Fruit fly (Drosophila melanogaster) whole organism, embryonic: ENCODE measurements around the gene Pss.

Experiments
- ATbp ChIP-seq: fragments of 200-800 bp; sonication (Bioruptor generic); optimal IDR thresholded peaks from 2 replicates; lab custom pipeline; 2017; ENCODE audit warnings: missing biosample characterization, mild to moderate bottlenecking, missing genetic modification characterization, missing genetic modification reagents
- Adf1 ChIP-seq: fragments of 200-800 bp; sonication (Bioruptor generic); IDR thresholded peaks from 2 replicates; pipeline ENCODE4 v1.3.6; 2022; ENCODE audit warnings: missing biosample characterization, missing genetic modification characterization
- Atf3 ChIP-seq: fragments of 200-800 bp; sonication (Bioruptor generic); optimal IDR thresholded peaks from 3 replicates; lab custom pipeline; 2016; ENCODE audit warnings: missing biosample characterization, missing genetic modification characterization
- Blimp-1 ChIP-seq: fragments of 200-800 bp; sonication (Bioruptor generic); optimal IDR thresholded peaks from 3 replicates; lab custom pipeline; 2018; ENCODE audit warnings: missing biosample characterization, missing genetic modification characterization, mild to moderate bottlenecking, moderate library complexity, missing genetic modification reagents
- CG10147 ChIP-seq: fragments of 200-800 bp; sonication (Bioruptor generic); optimal IDR thresholded peaks from 2 replicates; lab custom pipeline; 2019; ENCODE audit warnings: missing biosample characterization, mild to moderate bottlenecking, missing genetic modification characterization, moderate library complexity
- CG10209 ChIP-seq: fragments of 200-800 bp; sonication (Bioruptor generic); optimal IDR thresholded peaks from 3 replicates; lab custom pipeline; 2017; ENCODE audit warnings: missing biosample characterization, mild to moderate bottlenecking, missing genetic modification characterization, missing genetic modification reagents
- CG10366 ChIP-seq: fragments of 200-800 bp; sonication (Bioruptor generic); IDR thresholded peaks from 2 replicates; pipeline ENCODE4 v1.3.6; 2022; ENCODE audit warnings: missing biosample characterization, missing genetic modification characterization
- CG1233 ChIP-seq: fragments of 200-800 bp; sonication (Bioruptor generic); optimal IDR thresholded peaks from 4 replicates; lab custom pipeline; 2018; ENCODE audit warnings: missing biosample characterization, mild to moderate bottlenecking, missing genetic modification characterization
- CG1792 ChIP-seq: fragments of 200-800 bp; sonication (Bioruptor generic); optimal IDR thresholded peaks from 2 replicates; lab custom pipeline; 2016; ENCODE audit warnings: missing biosample characterization, missing genetic modification characterization
- CG18262 ChIP-seq: fragments of 200-800 bp; optimal IDR thresholded peaks from 3 replicates; lab custom pipeline; 2019; ENCODE audit warnings: missing biosample characterization, mild to moderate bottlenecking, missing genetic modification characterization, moderate library complexity
- CG2120 ChIP-seq: fragments of 200-800 bp; sonication (Bioruptor generic); optimal IDR thresholded peaks from 3 replicates; lab custom pipeline; 2016; ENCODE audit warnings: missing biosample characterization, missing genetic modification characterization
- CG2678 ChIP-seq: fragments of 200-800 bp; sonication (Bioruptor generic); optimal IDR thresholded peaks from 3 replicates; lab custom pipeline; 2019; ENCODE audit warnings: missing biosample characterization, mild to moderate bottlenecking, missing genetic modification characterization, moderate library complexity
- CG2889 ChIP-seq: fragments of 200-800 bp; sonication (Bioruptor generic); IDR thresholded peaks from 3 replicates; pipeline ENCODE4 v1.3.6; 2022; ENCODE audit warnings: missing biosample characterization, missing genetic modification characterization
- CG3163 ChIP-seq: fragments of 200-800 bp; sonication (Bioruptor generic); optimal IDR thresholded peaks from 3 replicates; lab custom pipeline; 2016; ENCODE audit warnings: missing biosample characterization, missing genetic modification characterization
- CG34422 ChIP-seq: fragments of 200-800 bp; sonication (Bioruptor generic); IDR thresholded peaks from 3 replicates; pipeline ENCODE4 v1.3.6; 2022; ENCODE audit warnings: missing biosample characterization, missing genetic modification characterization
- CG6689 ChIP-seq: fragments of 200-800 bp; sonication (Bioruptor generic); IDR thresholded peaks from 2 replicates; pipeline ENCODE4 v1.3.6; 2022; ENCODE audit warnings: missing biosample characterization, missing genetic modification characterization
- CG7745 ChIP-seq: fragments of 200-800 bp; sonication (Bioruptor generic); optimal IDR thresholded peaks from 2 replicates; lab custom pipeline; 2018; ENCODE audit warnings: missing biosample characterization, mild to moderate bottlenecking, missing genetic modification characterization, moderate library complexity
- CG9609 ChIP-seq: fragments of 200-800 bp; sonication (Bioruptor generic); optimal IDR thresholded peaks from 3 replicates; lab custom pipeline; 2016; ENCODE audit warnings: missing biosample characterization, missing genetic modification characterization
- CG9727 ChIP-seq: fragments of 200-800 bp; sonication (Bioruptor generic); optimal IDR thresholded peaks from 3 replicates; lab custom pipeline; 2017; ENCODE audit warnings: missing biosample characterization, mild to moderate bottlenecking, missing genetic modification characterization
- CG9932 ChIP-seq: fragments of 200-800 bp; sonication (Bioruptor generic); IDR thresholded peaks from 2 replicates; pipeline ENCODE4 v1.3.6; 2022; ENCODE audit warnings: missing biosample characterization, missing genetic modification characterization
- CkIIα-i1 ChIP-seq: fragments of 200-800 bp; sonication (Bioruptor generic); IDR thresholded peaks from 2 replicates; pipeline ENCODE4 v1.3.6; 2022; ENCODE audit warnings: missing biosample characterization, missing genetic modification characterization
- CoRest ChIP-seq: fragments of 200-800 bp; sonication (Bioruptor generic); optimal IDR thresholded peaks from 3 replicates; lab custom pipeline; 2018; ENCODE audit warnings: missing biosample characterization, mild to moderate bottlenecking, missing genetic modification characterization, moderate library complexity
- Dbx ChIP-seq: fragments of 200-800 bp; sonication (Bioruptor generic); IDR thresholded peaks from 3 replicates; pipeline ENCODE4 v1.3.6; 2022; ENCODE audit warnings: missing biosample characterization, missing genetic modification characterization
- HHEX ChIP-seq: fragments of 200-800 bp; sonication (Bioruptor generic); optimal IDR thresholded peaks from 3 replicates; lab custom pipeline; 2017; ENCODE audit warnings: missing biosample characterization, mild to moderate bottlenecking, missing genetic modification characterization, missing genetic modification reagents
- Kr ChIP-seq: fragments of 200-800 bp; sonication (Bioruptor generic); optimal IDR thresholded peaks from 2 replicates; lab custom pipeline; 2017; ENCODE audit warnings: missing biosample characterization, mild to moderate bottlenecking, missing genetic modification characterization
- NK7.1 ChIP-seq: fragments of 200-800 bp; sonication (Bioruptor generic); optimal IDR thresholded peaks from 3 replicates; lab custom pipeline; 2016; ENCODE audit warnings: missing biosample characterization, missing genetic modification characterization
- PHDP ChIP-seq: fragments of 200-800 bp; sonication (Bioruptor generic); optimal IDR thresholded peaks from 3 replicates; lab custom pipeline; 2018; ENCODE audit warnings: missing biosample characterization, mild to moderate bottlenecking, missing genetic modification characterization, moderate library complexity
- Sox100B ChIP-seq: fragments of 200-800 bp; sonication (Bioruptor generic); optimal IDR thresholded peaks from 3 replicates; lab custom pipeline; 2018; ENCODE audit warnings: missing biosample characterization, mild to moderate bottlenecking, missing genetic modification characterization
- Sox102F ChIP-seq: fragments of 200-800 bp; sonication (Bioruptor generic); optimal IDR thresholded peaks from 2 replicates; lab custom pipeline; 2018; ENCODE audit warnings: missing biosample characterization, mild to moderate bottlenecking, missing genetic modification characterization, moderate library complexity
- az2 ChIP-seq: fragments of 200-800 bp; sonication (Bioruptor generic); optimal IDR thresholded peaks from 3 replicates; lab custom pipeline; 2016; ENCODE audit warnings: missing biosample characterization, missing genetic modification characterization
- bcd ChIP-seq: fragments of 200-800 bp; sonication (Bioruptor generic); optimal IDR thresholded peaks from 2 replicates; lab custom pipeline; 2017; ENCODE audit warnings: missing biosample characterization, mild to moderate bottlenecking, missing genetic modification characterization
- dpn ChIP-seq, 2 experiments: fragments of 200-800 bp; sonication (Bioruptor generic); optimal IDR thresholded peaks; 3 replicates each; lab custom pipeline; 2016; ENCODE audit warnings: missing biosample characterization in 2 of 2, missing genetic modification characterization in 2 of 2
- dysf ChIP-seq: fragments of 200-800 bp; sonication (Bioruptor generic); IDR thresholded peaks from 3 replicates; pipeline ENCODE4 v1.3.6; 2022; ENCODE audit warnings: missing biosample characterization, missing genetic modification characterization
- en ChIP-seq: fragments of 200-800 bp; sonication (Bioruptor generic); optimal IDR thresholded peaks from 2 replicates; lab custom pipeline; 2016; ENCODE audit warnings: missing biosample characterization, missing genetic modification characterization
- esg ChIP-seq: fragments of 200-800 bp; sonication (Bioruptor generic); conservative IDR thresholded peaks from 2 replicates; pipeline ENCODE4 v1.3.6; 2022; ENCODE audit warnings: missing biosample characterization, missing genetic modification characterization
- exex ChIP-seq: fragments of 200-800 bp; sonication (Bioruptor generic); optimal IDR thresholded peaks from 4 replicates; lab custom pipeline; 2018; ENCODE audit warnings: missing biosample characterization, mild to moderate bottlenecking, missing genetic modification characterization, moderate library complexity
- gce ChIP-seq: fragments of 200-800 bp; sonication (Bioruptor generic); IDR thresholded peaks from 3 replicates; pipeline ENCODE4 v1.3.6; 2022; ENCODE audit warnings: missing biosample characterization, missing genetic modification characterization
- grau ChIP-seq: fragments of 200-800 bp; optimal IDR thresholded peaks from 3 replicates; lab custom pipeline; 2019; ENCODE audit warnings: missing biosample characterization, mild to moderate bottlenecking, missing genetic modification characterization, moderate library complexity
- gro ChIP-seq: fragments of 200-800 bp; sonication (Bioruptor generic); optimal IDR thresholded peaks from 2 replicates; lab custom pipeline; 2016; ENCODE audit warnings: missing biosample characterization, missing genetic modification characterization
- kah ChIP-seq: fragments of 200-800 bp; sonication (Bioruptor generic); optimal IDR thresholded peaks from 2 replicates; lab custom pipeline; 2018; ENCODE audit warnings: missing biosample characterization, mild to moderate bottlenecking, missing genetic modification characterization
- lmd ChIP-seq: fragments of 200-800 bp; sonication (Bioruptor generic); IDR thresholded peaks from 2 replicates; pipeline ENCODE4 v1.3.6; 2022; ENCODE audit warnings: missing biosample characterization, missing genetic modification characterization
- mam ChIP-seq: fragments of 200-800 bp; sonication (Bioruptor generic); optimal IDR thresholded peaks from 3 replicates; lab custom pipeline; 2016; ENCODE audit warnings: missing biosample characterization, missing genetic modification characterization
- pho ChIP-seq: fragments of 200-800 bp; sonication (Bioruptor generic); optimal IDR thresholded peaks from 2 replicates; lab custom pipeline; 2016; ENCODE audit warnings: missing biosample characterization, missing genetic modification characterization
- phol ChIP-seq: fragments of 200-800 bp; sonication (Bioruptor generic); optimal IDR thresholded peaks from 3 replicates; lab custom pipeline; 2018; ENCODE audit warnings: missing biosample characterization, mild to moderate bottlenecking, missing genetic modification characterization, moderate library complexity
- prd ChIP-seq, 3 experiments: fragments of >200 bp in 2 of 3; fragments of 200-800 bp in 1 of 3; sonication (Bioruptor generic) in 1 of 3; optimal IDR thresholded peaks in 2 of 3; IDR thresholded peaks in 1 of 3; 2 replicates in 2 of 3; 3 replicates in 1 of 3; pipeline versions ENCODE4 v1.3.6 to Lab custom; 2017 to 2022; ENCODE audit warnings: missing biosample characterization in 1 of 3, missing genetic modification characterization in 1 of 3
- shn ChIP-seq: fragments of 200-800 bp; sonication (Bioruptor generic); optimal IDR thresholded peaks from 3 replicates; lab custom pipeline; 2016; ENCODE audit warnings: missing biosample characterization, missing genetic modification characterization
- unpg ChIP-seq: fragments of 200-800 bp; sonication (Bioruptor generic); optimal IDR thresholded peaks from 3 replicates; lab custom pipeline; 2018; ENCODE audit warnings: missing biosample characterization, mild to moderate bottlenecking, missing genetic modification characterization, moderate library complexity
- zf30C ChIP-seq: fragments of 200-800 bp; sonication (Bioruptor generic); optimal IDR thresholded peaks from 3 replicates; lab custom pipeline; 2018; ENCODE audit warnings: missing biosample characterization, mild to moderate bottlenecking, missing genetic modification characterization

Pss gene

DNA sequence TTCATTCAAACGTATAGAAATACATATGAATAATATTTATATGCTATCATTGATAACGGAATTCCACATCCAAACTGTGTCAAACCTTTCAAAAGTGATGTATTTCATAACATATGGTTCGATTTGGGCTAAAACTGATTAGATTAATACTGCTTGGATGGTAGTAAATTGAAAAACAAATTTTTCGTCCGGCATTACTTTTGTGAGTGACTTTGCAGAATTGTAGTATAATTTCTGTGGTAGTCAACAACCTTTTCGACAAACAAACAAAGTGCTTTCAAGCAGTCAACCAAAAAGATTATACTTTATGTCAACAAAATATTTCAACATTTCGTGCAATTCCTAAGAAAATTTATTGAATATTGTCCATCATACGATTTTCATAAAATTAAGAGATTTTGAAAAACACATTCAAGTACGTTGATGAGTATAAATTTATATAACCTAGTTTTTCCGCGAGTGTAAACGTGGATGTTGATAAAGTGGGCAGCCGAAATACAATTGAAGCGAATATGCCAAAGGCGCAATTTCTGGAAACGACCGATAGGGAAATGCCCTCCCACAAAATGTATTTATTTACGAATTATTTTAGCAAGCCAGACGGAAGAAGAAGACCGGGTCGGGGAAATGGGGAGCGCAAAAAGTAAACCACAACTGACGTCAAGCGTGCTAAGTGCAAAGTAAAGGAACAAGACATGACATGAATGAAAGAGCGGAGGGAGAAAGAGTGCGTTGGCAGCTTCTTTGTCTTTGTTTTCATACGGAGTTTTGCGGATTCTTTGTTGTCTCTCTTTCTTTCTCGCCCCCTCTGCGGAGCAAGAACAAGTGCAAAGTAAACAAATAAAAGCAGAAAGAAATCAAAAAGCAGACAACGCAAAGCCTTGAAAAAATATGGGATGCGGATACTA is 7.8 kb downstream of the Pss start (continued):
- TF ChIP-seq PHDP (peak; percentile 40), Adf1 (GFP tag; lab: Robert Waterston, UW) (no peak), CkIIα-i1 (GFP tag; lab: Robert Waterston, UW) (no peak), unpg (GFP tag; lab: Kevin White, UChicago) (peak; percentile 55), az2 (GFP tag; lab: Kevin White, UChicago) (peak; percentile 22), dpn (GFP tag; optimal IDR thresholded peaks at IDR 0.05; lab: Kevin White, UChicago) (peak in 1 of 2 experiments; percentile 5), Kr (no peak), Sox100B (peak; percentile 10), CG2120 (peak; percentile 69), NK7.1 (GFP tag; lab: Kevin White, UChicago) (peak; percentile 22), zf30C (GFP tag; lab: Kevin White, UChicago) (peak; percentile 37), bcd (GFP tag; lab: Kevin White, UChicago) (peak; percentile 13), CG2889 (no peak), CG1792 (GFP tag; lab: Kevin White, UChicago) (peak; percentile 26), pho (GFP tag; lab: Kevin White, UChicago) (peak; percentile 45), CG10209 (GFP tag; lab: Kevin White, UChicago) (peak; percentile 38), lmd (GFP tag; lab: Robert Waterston, UW) (peak; percentile 11; the same call in 1 of the 2 replicates), HHEX (GFP tag; lab: Kevin White, UChicago) (peak; percentile 39), Sox102F (GFP tag; lab: Kevin White, UChicago) (peak; percentile 41), dysf (0 out of 3 replicates have a peak, but pooled peaks have one; percentile 40), kah (GFP tag; lab: Kevin White, UChicago) (no peak), exex (tag; lab: Kevin White, UChicago) (peak; percentile 50), gro (GFP tag; lab: Kevin White, UChicago) (no peak), CG18262 (tag; lab: Kevin White, UChicago) (peak; percentile 13), CoRest (tag; lab: Kevin White, UChicago) (peak; percentile 1), prd (optimal IDR thresholded peaks at IDR 0.05; lab: Kevin White, UChicago) (no peak), prd (GFP tag; IDR thresholded peaks at IDR 0.05; lab: Robert Waterston, UW) (peak; percentile 35; the same call in 1 of the 3 replicates), Dbx (GFP tag; lab: Robert Waterston, UW) (peak; percentile 15; the same call in 1 of the 3 replicates), CG7745 (no peak), grau (peak; percentile 49), CG9727 (peak; percentile 13), phol (tag; lab: Kevin White, UChicago) (peak; percentile 31), Atf3 (GFP tag; lab: Kevin White, UChicago) (no peak), CG10147 (GFP tag; lab: Kevin White, UChicago) (peak; percentile 28), gce (no peak), CG34422 (GFP tag; lab: Robert Waterston, UW) (peak; percentile 50; the same call in 1 of the 3 replicates), ATbp (GFP tag; lab: Kevin White, UChicago) (peak; percentile 15), Blimp-1 (GFP tag; lab: Kevin White, UChicago) (peak; percentile 12), esg (GFP tag; lab: Robert Waterston, UW) (peak; percentile 22; the same call in 1 of the 2 replicates), en (GFP tag; lab: Kevin White, UChicago) (no peak), CG9932 (GFP tag; lab: Robert Waterston, UW) (peak; percentile 52), CG9609 (GFP tag; lab: Kevin White, UChicago) (no peak), CG6689 (GFP tag; lab: Robert Waterston, UW) (peak; percentile 54), shn (GFP tag; lab: Kevin White, UChicago) (peak; percentile 57), CG10366 (GFP tag; lab: Robert Waterston, UW) (peak; percentile 9; the same call in 1 of the 2 replicates), CG1233 (GFP tag; lab: Kevin White, UChicago) (peak; percentile 15), CG3163 (GFP tag; lab: Kevin White, UChicago) (peak; percentile 75), mam (GFP tag; lab: Kevin White, UChicago) (peak; percentile 37), CG2678 (tag; lab: Kevin White, UChicago) (peak; percentile 61)
